Fruit fly (Drosophila melanogaster) whole organism, prepupa: ENCODE results near the gene CG12316.

Experiments
- CG11902 ChIP-seq: fragments of 200-800 bp; sonication (Bioruptor generic); optimal IDR thresholded peaks from 3 replicates; lab custom pipeline; 2016; ENCODE audit warnings: missing biosample characterization, missing genetic modification characterization
- CG31627 ChIP-seq: fragments of 200-800 bp; sonication (Bioruptor generic); optimal IDR thresholded peaks from 3 replicates; lab custom pipeline; 2016; ENCODE audit warnings: missing biosample characterization, missing genetic modification characterization
- CG6276 ChIP-seq: fragments of 200-800 bp; sonication (Bioruptor generic); optimal IDR thresholded peaks from 2 replicates; lab custom pipeline; 2017; ENCODE audit warnings: missing biosample characterization, mild to moderate bottlenecking, missing genetic modification characterization
- CG6854 ChIP-seq: fragments of 200-800 bp; sonication (Bioruptor generic); optimal IDR thresholded peaks from 2 replicates; lab custom pipeline; 2017; ENCODE audit warnings: missing biosample characterization, mild to moderate bottlenecking, missing genetic modification characterization
- CG8632 ChIP-seq: fragments of 200-800 bp; sonication (Bioruptor generic); optimal IDR thresholded peaks from 3 replicates; lab custom pipeline; 2016; ENCODE audit warnings: missing biosample characterization, missing genetic modification characterization
- CG9139 ChIP-seq: fragments of 200-800 bp; sonication (Bioruptor generic); optimal IDR thresholded peaks from 3 replicates; lab custom pipeline; 2017; ENCODE audit warnings: missing biosample characterization, mild to moderate bottlenecking, missing genetic modification characterization
- Hr39 ChIP-seq: fragments of 200-800 bp; sonication (Bioruptor generic); optimal IDR thresholded peaks from 2 replicates; lab custom pipeline; 2016; ENCODE audit warnings: missing biosample characterization, missing genetic modification characterization
- Met ChIP-seq: fragments of 200-800 bp; sonication (Bioruptor generic); optimal IDR thresholded peaks from 3 replicates; lab custom pipeline; 2016; ENCODE audit warnings: missing biosample characterization, missing genetic modification characterization
- cyc ChIP-seq: fragments of 200-800 bp; sonication (Bioruptor generic); optimal IDR thresholded peaks from 3 replicates; lab custom pipeline; 2016; ENCODE audit warnings: missing biosample characterization, missing genetic modification characterization
- dsx ChIP-seq: fragments of 200-800 bp; optimal IDR thresholded peaks from 3 replicates; lab custom pipeline; 2019; ENCODE audit warnings: missing biosample characterization, mild to moderate bottlenecking, missing genetic modification characterization, moderate library complexity; ENCODE audit not compliant: poor library complexity, severe bottlenecking
- esn ChIP-seq: fragments of 200-800 bp; sonication (Bioruptor generic); optimal IDR thresholded peaks from 2 replicates; lab custom pipeline; 2016; ENCODE audit warnings: missing biosample characterization, mild to moderate bottlenecking, missing genetic modification characterization, moderate library complexity
- fkh ChIP-seq: fragments of 200-800 bp; sonication (Bioruptor generic); optimal IDR thresholded peaks from 3 replicates; lab custom pipeline; 2017; ENCODE audit warnings: missing biosample characterization, mild to moderate bottlenecking, missing genetic modification characterization, moderate library complexity

DNA sequence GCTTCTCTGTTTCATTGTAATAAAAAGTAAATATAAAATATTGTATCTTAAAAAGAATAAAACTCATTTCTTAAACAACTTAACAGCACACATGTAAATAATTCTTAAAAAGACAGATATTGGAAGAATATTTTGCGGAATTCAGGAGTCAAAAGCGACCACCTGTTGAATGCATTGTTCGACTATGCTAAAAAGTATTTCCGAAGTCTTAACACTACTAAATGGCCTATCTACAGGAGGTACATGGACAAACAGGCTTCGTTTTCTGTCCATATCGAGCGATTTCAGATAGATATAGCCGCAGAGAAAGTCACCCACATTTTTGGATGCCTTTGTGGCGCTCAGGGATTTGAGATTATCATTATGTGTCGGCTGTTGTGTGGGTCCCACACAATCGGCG, 6.4 kb upstream of the CG12316 start:
- TF ChIP-seq dsx (GFP tag; lab: Kevin White, UChicago) (no peak), fkh (GFP tag; lab: Kevin White, UChicago) (no peak), CG11902 (GFP tag; lab: Kevin White, UChicago) (no peak), CG6276 (GFP tag; lab: Kevin White, UChicago) (no peak), CG9139 (no peak), CG8632 (GFP tag; lab: Kevin White, UChicago) (no peak), esn (no peak), CG6854 (GFP tag; lab: Kevin White, UChicago) (no peak), cyc (GFP tag; lab: Kevin White, UChicago) (no peak), CG31627 (GFP tag; lab: Kevin White, UChicago) (no peak), Met (GFP tag; lab: Kevin White, UChicago) (no peak), Hr39 (no peak)
